Worm (Caenorhabditis elegans) whole organism, early embryonic: ENCODE data around the gene EEED8.18.
A peak's percentile ranks its signal among the peaks of the same experiment; 100 is the strongest.

ENCODE experiments used
- B0310.2 ChIP-seq: sonication (generic microtip); optimal IDR thresholded peaks from 2 replicates; lab custom pipeline; 2016; ENCODE audit warnings: mild to moderate bottlenecking, missing genetic modification characterization, missing compliant biosample characterization
- F13C5.2 ChIP-seq: sonication (generic microtip); optimal IDR thresholded peaks from 2 replicates; lab custom pipeline; 2017; ENCODE audit warnings: mild to moderate bottlenecking, missing genetic modification characterization, inconsistent platforms, missing compliant biosample characterization
- aly-1 ChIP-seq: sonication (generic microtip); optimal IDR thresholded peaks from 2 replicates; lab custom pipeline; 2016; ENCODE audit warnings: missing genetic modification characterization, missing compliant biosample characterization
- ama-1 ChIP-seq: fragments of 150-350 bp; optimal IDR thresholded peaks from 2 replicates; lab custom pipeline; 2014
- ceh-13 ChIP-seq: fragments of 200-800 bp; sonication (Bioruptor generic); optimal IDR thresholded peaks from 2 replicates; lab custom pipeline; 2018; ENCODE audit warnings: mild to moderate bottlenecking, missing genetic modification characterization, missing compliant biosample characterization
- ceh-36 ChIP-seq: sonication (generic microtip); optimal IDR thresholded peaks from 2 replicates; lab custom pipeline; 2016; ENCODE audit warnings: missing genetic modification characterization, inconsistent platforms, missing compliant biosample characterization
- ets-7 ChIP-seq: sonication (generic microtip); optimal IDR thresholded peaks from 2 replicates; lab custom pipeline; 2016; ENCODE audit warnings: missing genotype, missing genetic modification characterization, missing compliant biosample characterization
- flt-1 ChIP-seq: fragments of 200-800 bp; sonication (Bioruptor generic); IDR thresholded peaks from 2 replicates; pipeline ENCODE4 v1.3.6; 2022; ENCODE audit warnings: missing genetic modification characterization, missing compliant biosample characterization
- hmbx-1 ChIP-seq: sonication (generic microtip); optimal IDR thresholded peaks from 2 replicates; lab custom pipeline; 2016; ENCODE audit warnings: mild to moderate bottlenecking, missing genetic modification characterization, missing compliant biosample characterization
- hmg-4 ChIP-seq: fragments of 200-800 bp; sonication (Bioruptor generic); optimal IDR thresholded peaks from 2 replicates; lab custom pipeline; 2018; ENCODE audit warnings: mild to moderate bottlenecking, missing genetic modification characterization, missing compliant biosample characterization
- hnd-1 ChIP-seq: sonication (generic microtip); optimal IDR thresholded peaks from 2 replicates; lab custom pipeline; 2016; ENCODE audit warnings: missing genetic modification characterization, missing compliant biosample characterization
- pes-1 ChIP-seq: fragments of 200-800 bp; sonication (Bioruptor generic); IDR thresholded peaks from 2 replicates; pipeline ENCODE4 v1.3.6; 2022; ENCODE audit warnings: missing genetic modification reagents, missing genetic modification characterization, missing compliant biosample characterization
- scrt-1 ChIP-seq: fragments of 200-800 bp; sonication (Bioruptor generic); IDR thresholded peaks from 2 replicates; pipeline ENCODE4 v1.3.6; 2022; ENCODE audit warnings: missing genetic modification characterization, missing compliant biosample characterization
- sea-1 ChIP-seq: fragments of 200-800 bp; sonication (Bioruptor generic); conservative IDR thresholded peaks from 2 replicates; pipeline ENCODE4 v1.3.6; 2022; ENCODE audit warnings: missing genetic modification characterization, missing compliant biosample characterization
- tbx-11 ChIP-seq: fragments of 200-800 bp; sonication (Bioruptor generic); IDR thresholded peaks from 2 replicates; pipeline ENCODE4 v1.3.6; 2022; ENCODE audit warnings: missing genetic modification characterization, missing compliant biosample characterization
- tbx-37 ChIP-seq: fragments of 200-800 bp; sonication (Bioruptor generic); conservative IDR thresholded peaks from 2 replicates; pipeline ENCODE4 v1.3.6; 2022; ENCODE audit warnings: missing genetic modification reagents, missing genetic modification characterization, missing compliant biosample characterization
- tra-4 ChIP-seq: sonication (generic microtip); optimal IDR thresholded peaks from 2 replicates; lab custom pipeline; 2017; ENCODE audit warnings: missing genetic modification characterization, missing compliant biosample characterization

Gene EEED8.18

ce11 chrII:5417905-5418304, 5.5 kb upstream of the EEED8.18 start:
- TF ChIP-seq B0310.2 (tag; lab: Kevin White, UChicago) (no peak), tbx-37 (GFP tag; lab: Robert Waterston, UW) (no peak), hnd-1 (tag; lab: Kevin White, UChicago) (no peak), ama-1 (lab: Kevin White, UChicago) (no peak), flt-1 (GFP tag; lab: Robert Waterston, UW) (no peak)

ce11 chrII:5416204-5416764, 3.9 kb upstream of the EEED8.18 start, which contains the start of gene EEED8.2:
EEED8.2 (plus strand) TSS chrII:5416714.
- TF ChIP-seq flt-1 (GFP tag; lab: Robert Waterston, UW) (no peak), aly-1 (tag; lab: Kevin White, UChicago) (no peak), tbx-11 (GFP tag; lab: Robert Waterston, UW) (no peak), hmbx-1 (tag; lab: Kevin White, UChicago) (no peak), ets-7 (tag; lab: Kevin White, UChicago) (no peak), B0310.2 (tag; lab: Kevin White, UChicago) (no peak), ama-1 (lab: Kevin White, UChicago) (no peak), tbx-37 (GFP tag; lab: Robert Waterston, UW) (no peak), sea-1 (no peak), F13C5.2 (tag; lab: Kevin White, UChicago) (no peak), hmg-4 (no peak)

ce11 chrII:5414040-5414439, 1.6 kb upstream of the EEED8.18 start, which contains the start of the genes EEED8.14 and EEED8.3:
EEED8.14 (minus strand) TSS chrII:5414052.
EEED8.3 (plus strand) TSS chrII:5414276.
- TF ChIP-seq sea-1: no peak
- TF ChIP-seq F13C5.2 (tag; lab: Kevin White, UChicago): no peak
- no peak for TF ChIP-seq pes-1
- TF ChIP-seq hmbx-1 (tag; lab: Kevin White, UChicago): no peak
- no peak for TF ChIP-seq hnd-1 (tag; lab: Kevin White, UChicago)
- no peak for TF ChIP-seq hmg-4
- no peak for TF ChIP-seq ceh-13
- no peak for TF ChIP-seq ets-7 (tag; lab: Kevin White, UChicago)
- no peak for TF ChIP-seq tbx-11 (GFP tag; lab: Robert Waterston, UW)
- TF ChIP-seq flt-1 (GFP tag; lab: Robert Waterston, UW): no peak
- no peak for TF ChIP-seq aly-1 (tag; lab: Kevin White, UChicago)
- TF ChIP-seq ceh-36 (tag; lab: Kevin White, UChicago): no peak

ce11 chrII:5408924-5409323, 3.5 kb downstream of the EEED8.18 start, which contains the start of the genes EEED8.12 and EEED8.4:
EEED8.12 (minus strand) TSS chrII:5409024.
EEED8.4 (plus strand) TSS chrII:5409319.
- TF ChIP-seq ama-1 (lab: Kevin White, UChicago) (no peak), sea-1 (no peak), tra-4 (no peak), ets-7 (tag; lab: Kevin White, UChicago) (no peak), tbx-37 (GFP tag; lab: Robert Waterston, UW) (no peak), scrt-1 (GFP tag; lab: Robert Waterston, UW) (no peak), hnd-1 (tag; lab: Kevin White, UChicago) (no peak), flt-1 (GFP tag; lab: Robert Waterston, UW) (no peak), pes-1 (no peak), F13C5.2 (tag; lab: Kevin White, UChicago) (no peak), B0310.2 (tag; lab: Kevin White, UChicago) (no peak), hmg-4 (no peak), ceh-13 (no peak), aly-1 (tag; lab: Kevin White, UChicago) (no peak), tbx-11 (GFP tag; lab: Robert Waterston, UW) (no peak)

- TF ChIP-seq hnd-1 (tag; lab: Kevin White, UChicago): no peak
- no peak for TF ChIP-seq tbx-37 (GFP tag; lab: Robert Waterston, UW)
- TF ChIP-seq aly-1 (tag; lab: Kevin White, UChicago): no peak
- TF ChIP-seq tra-4: no peak
- TF ChIP-seq B0310.2 (tag; lab: Kevin White, UChicago): no peak
- TF ChIP-seq tbx-11 (GFP tag; lab: Robert Waterston, UW): no peak
- TF ChIP-seq ama-1 (lab: Kevin White, UChicago): no peak
These were observed 4.9 kb downstream of the EEED8.18 start, which contains the start of gene clec-141 for ce11 chrII:5407548-5407947. clec-141 (minus strand) TSS chrII:5407648.

- TF ChIP-seq ceh-36 (tag; lab: Kevin White, UChicago) (no peak), F13C5.2 (tag; lab: Kevin White, UChicago) (peak; percentile 83), tbx-37 (GFP tag; lab: Robert Waterston, UW) (no peak), scrt-1 (GFP tag; lab: Robert Waterston, UW) (0 out of 2 replicates have a peak, but pooled peaks have one; percentile 46), tbx-11 (GFP tag; lab: Robert Waterston, UW) (peak; percentile 65; the same call in 1 of the 2 replicates), sea-1 (0 out of 2 replicates have a peak, but pooled peaks have one; percentile 55), ceh-13 (peak; percentile 9), ama-1 (lab: Kevin White, UChicago) (no peak), flt-1 (GFP tag; lab: Robert Waterston, UW) (peak; percentile 65)
These were observed 13.2 kb downstream of the EEED8.18 start, which contains the start of gene mog-5 for ce11 chrII:5399201-5399600. mog-5 (plus strand) TSS chrII:5399538.

- TF ChIP-seq ama-1 (lab: Kevin White, UChicago) (no peak), tbx-11 (GFP tag; lab: Robert Waterston, UW) (no peak), tra-4 (no peak), B0310.2 (tag; lab: Kevin White, UChicago) (no peak), scrt-1 (GFP tag; lab: Robert Waterston, UW) (no peak), ceh-13 (no peak), ceh-36 (tag; lab: Kevin White, UChicago) (no peak), aly-1 (tag; lab: Kevin White, UChicago) (no peak), ets-7 (tag; lab: Kevin White, UChicago) (no peak), hnd-1 (tag; lab: Kevin White, UChicago) (no peak), pes-1 (no peak)
These were observed 13.6 kb downstream of the EEED8.18 start, which contains the start of gene fbxl-3 for ce11 chrII:5398779-5399178. fbxl-3 (minus strand) TSS chrII:5398902.
